Fruit fly (Drosophila melanogaster) whole organism, embryonic: ENCODE measurements around the gene parvin.

Experiments used
- Adf1 ChIP-seq: fragments of 200-800 bp; sonication (Bioruptor generic); IDR thresholded peaks from 2 replicates; pipeline ENCODE4 v1.3.6; 2022; ENCODE audit warnings: missing biosample characterization, missing genetic modification characterization
- BEAF-32 ChIP-seq: fragments of 200-800 bp; sonication (Bioruptor generic); optimal IDR thresholded peaks from 3 replicates; lab custom pipeline; 2017; ENCODE audit warnings: missing biosample characterization, missing genetic modification characterization, mild to moderate bottlenecking, moderate library complexity, missing genetic modification reagents
- CG15073 ChIP-seq: fragments of 200-800 bp; sonication (Bioruptor generic); optimal IDR thresholded peaks from 2 replicates; lab custom pipeline; 2016; ENCODE audit warnings: missing biosample characterization, missing genetic modification characterization
- CG15479 ChIP-seq: fragments of 200-800 bp; sonication (Bioruptor generic); optimal IDR thresholded peaks from 3 replicates; lab custom pipeline; 2019; ENCODE audit warnings: missing biosample characterization, mild to moderate bottlenecking, missing genetic modification characterization, moderate library complexity
- CG15601 ChIP-seq: fragments of 200-800 bp; sonication (Bioruptor generic); optimal IDR thresholded peaks from 3 replicates; lab custom pipeline; 2019; ENCODE audit warnings: missing biosample characterization, mild to moderate bottlenecking, missing genetic modification characterization, moderate library complexity
- CG17328 ChIP-seq: fragments of 200-800 bp; sonication (Bioruptor generic); IDR thresholded peaks from 2 replicates; pipeline ENCODE4 v1.3.6; 2022; ENCODE audit warnings: missing biosample characterization, missing genetic modification characterization
- CG2116 ChIP-seq: fragments of 200-800 bp; sonication (Bioruptor generic); optimal IDR thresholded peaks from 3 replicates; lab custom pipeline; 2018; ENCODE audit warnings: missing biosample characterization, mild to moderate bottlenecking, missing genetic modification characterization
- CG34224 ChIP-seq: fragments of 200-800 bp; sonication (Bioruptor generic); IDR thresholded peaks from 3 replicates; pipeline ENCODE4 v1.3.6; 2022; ENCODE audit warnings: missing biosample characterization, missing genetic modification characterization; ENCODE audit not compliant: partially characterized antibody
- CG4360 ChIP-seq: fragments of 200-800 bp; sonication (Bioruptor generic); IDR thresholded peaks from 2 replicates; pipeline ENCODE4 v1.3.6; 2022; ENCODE audit warnings: missing biosample characterization, missing genetic modification characterization
- CG4730 ChIP-seq: fragments of 200-800 bp; sonication (Bioruptor generic); IDR thresholded peaks from 2 replicates; pipeline ENCODE4 v1.3.6; 2022; ENCODE audit warnings: missing biosample characterization, missing genetic modification characterization
- CG6813 ChIP-seq: fragments of 200-800 bp; sonication (Bioruptor generic); optimal IDR thresholded peaks from 2 replicates; lab custom pipeline; 2017; ENCODE audit warnings: missing biosample characterization, missing genetic modification characterization, mild to moderate bottlenecking, moderate library complexity, missing genetic modification reagents
- CG6854 ChIP-seq: fragments of 200-800 bp; sonication (Bioruptor generic); optimal IDR thresholded peaks from 3 replicates; lab custom pipeline; 2017; ENCODE audit warnings: missing biosample characterization, mild to moderate bottlenecking, missing genetic modification characterization
- CG7963 ChIP-seq: fragments of 200-800 bp; sonication (Bioruptor generic); IDR thresholded peaks from 3 replicates; pipeline ENCODE4 v1.3.6; 2022; ENCODE audit warnings: missing biosample characterization, missing genetic modification characterization; ENCODE audit not compliant: partially characterized antibody
- CG8924 ChIP-seq: fragments of 200-800 bp; optimal IDR thresholded peaks from 3 replicates; lab custom pipeline; 2019; ENCODE audit warnings: missing biosample characterization, mild to moderate bottlenecking, missing genetic modification characterization, moderate library complexity
- Deaf1 ChIP-seq: fragments of 200-800 bp; optimal IDR thresholded peaks from 3 replicates; lab custom pipeline; 2019; ENCODE audit warnings: missing biosample characterization, mild to moderate bottlenecking, missing genetic modification characterization, moderate library complexity
- E2f1 ChIP-seq: fragments of 200-800 bp; sonication (Bioruptor generic); IDR thresholded peaks from 2 replicates; pipeline ENCODE4 v1.3.6; 2022; ENCODE audit warnings: missing biosample characterization, missing genetic modification characterization
- Ets97D ChIP-seq: fragments of 200-800 bp; sonication (Bioruptor generic); optimal IDR thresholded peaks from 3 replicates; lab custom pipeline; 2016; ENCODE audit warnings: missing biosample characterization, missing genetic modification characterization
- Jarid2 ChIP-seq: fragments of 200-800 bp; sonication (Bioruptor generic); optimal IDR thresholded peaks from 3 replicates; lab custom pipeline; 2017; ENCODE audit warnings: mild to moderate bottlenecking, missing biosample characterization, missing genetic modification reagents, missing genetic modification characterization
- Lim3 ChIP-seq: fragments of 200-800 bp; sonication (Bioruptor generic); IDR thresholded peaks from 2 replicates; pipeline ENCODE4 v1.3.6; 2022; ENCODE audit warnings: missing biosample characterization, missing genetic modification characterization
- Lpt ChIP-seq: fragments of >200 bp; optimal IDR thresholded peaks from 2 replicates; lab custom pipeline; 2018; ENCODE audit warnings: missing biosample characterization, missing genetic modification characterization
- Med ChIP-seq: fragments of 200-800 bp; sonication (Bioruptor generic); peaks from one replicate; lab custom pipeline; 2016; ENCODE audit warnings: missing biosample characterization, missing genetic modification characterization, mild to moderate bottlenecking, inconsistent platforms, moderate library complexity
- Myb ChIP-seq: fragments of 200-800 bp; sonication (Bioruptor generic); optimal IDR thresholded peaks from 2 replicates; lab custom pipeline; 2016; ENCODE audit warnings: missing biosample characterization, missing genetic modification characterization
- Scr ChIP-seq: fragments of 200-800 bp; sonication (Bioruptor generic); IDR thresholded peaks from 2 replicates; pipeline ENCODE4 v1.3.6; 2022; ENCODE audit warnings: missing biosample characterization, missing genetic modification characterization; ENCODE audit not compliant: partially characterized antibody
- Sry-δ ChIP-seq: fragments of 200-800 bp; sonication (Bioruptor generic); optimal IDR thresholded peaks from 2 replicates; lab custom pipeline; 2016; ENCODE audit warnings: missing biosample characterization, missing genetic modification characterization
- Stat92E ChIP-seq, 3 experiments: fragments of >200 bp in 2 of 3; fragments of 200-800 bp in 1 of 3; sonication (Bioruptor generic) in 1 of 3; optimal IDR thresholded peaks; 2 replicates each; lab custom pipeline; 2017 to 2019; ENCODE audit warnings: missing biosample characterization in 3 of 3, missing genetic modification characterization in 3 of 3, mild to moderate bottlenecking in 1 of 3, moderate library complexity in 1 of 3
- ara ChIP-seq: fragments of 200-800 bp; sonication (Bioruptor generic); IDR thresholded peaks from 2 replicates; pipeline ENCODE4 v1.3.6; 2022; ENCODE audit warnings: missing biosample characterization, missing genetic modification characterization
- cato ChIP-seq: fragments of 200-800 bp; sonication (Bioruptor generic); optimal IDR thresholded peaks from 2 replicates; lab custom pipeline; 2016; ENCODE audit warnings: missing biosample characterization, missing genetic modification characterization, borderline replicate concordance
- croc ChIP-seq: fragments of 200-800 bp; sonication (Bioruptor generic); conservative IDR thresholded peaks from 3 replicates; pipeline ENCODE4 v1.3.6; 2022; ENCODE audit warnings: missing biosample characterization, missing genetic modification characterization
- dmrt99B ChIP-seq: fragments of 200-800 bp; sonication (Bioruptor generic); optimal IDR thresholded peaks from 2 replicates; lab custom pipeline; 2018; ENCODE audit warnings: missing biosample characterization, mild to moderate bottlenecking, missing genetic modification characterization, moderate library complexity
- exex ChIP-seq: fragments of 200-800 bp; sonication (Bioruptor generic); optimal IDR thresholded peaks from 4 replicates; lab custom pipeline; 2018; ENCODE audit warnings: missing biosample characterization, mild to moderate bottlenecking, missing genetic modification characterization, moderate library complexity
- grau ChIP-seq: fragments of 200-800 bp; optimal IDR thresholded peaks from 3 replicates; lab custom pipeline; 2019; ENCODE audit warnings: missing biosample characterization, mild to moderate bottlenecking, missing genetic modification characterization, moderate library complexity
- grn ChIP-seq: fragments of 200-800 bp; sonication (Bioruptor generic); optimal IDR thresholded peaks from 3 replicates; lab custom pipeline; 2017; ENCODE audit warnings: missing biosample characterization, missing genetic modification characterization
- h ChIP-seq: fragments of >200 bp; optimal IDR thresholded peaks from 2 replicates; lab custom pipeline; 2017
- nau ChIP-seq: fragments of 200-800 bp; sonication (Bioruptor generic); optimal IDR thresholded peaks from 3 replicates; lab custom pipeline; 2017; ENCODE audit warnings: missing biosample characterization, mild to moderate bottlenecking, missing genetic modification characterization, missing genetic modification reagents
- pita ChIP-seq: fragments of 200-800 bp; sonication (Bioruptor generic); optimal IDR thresholded peaks from 2 replicates; lab custom pipeline; 2017; ENCODE audit warnings: missing biosample characterization, mild to moderate bottlenecking, missing genetic modification characterization
- pnt ChIP-seq: fragments of 200-800 bp; sonication (Bioruptor generic); optimal IDR thresholded peaks from 3 replicates; lab custom pipeline; 2016; ENCODE audit warnings: missing biosample characterization, missing genetic modification characterization
- pros ChIP-seq: fragments of 200-800 bp; sonication (Bioruptor generic); optimal IDR thresholded peaks from 3 replicates; lab custom pipeline; 2019; ENCODE audit warnings: missing biosample characterization, mild to moderate bottlenecking, missing genetic modification characterization, moderate library complexity
- ro ChIP-seq: fragments of 200-800 bp; sonication (Bioruptor generic); IDR thresholded peaks from 2 replicates; pipeline ENCODE4 v1.3.6; 2022; ENCODE audit warnings: missing biosample characterization, missing genetic modification characterization
- sc ChIP-seq, 3 experiments: fragments of >200 bp in 2 of 3; fragments of 200-800 bp in 1 of 3; sonication (Bioruptor generic) in 1 of 3; optimal IDR thresholded peaks; 2 replicates in 2 of 3; 3 replicates in 1 of 3; lab custom pipeline; 2017; ENCODE audit warnings: mild to moderate bottlenecking in 1 of 3, missing biosample characterization in 1 of 3, missing genetic modification characterization in 1 of 3, missing genetic modification reagents in 1 of 3
- sens ChIP-seq: fragments of 200-800 bp; sonication (Bioruptor generic); peaks from one replicate; lab custom pipeline; 2016; ENCODE audit warnings: missing biosample characterization, missing genetic modification characterization
- sens-2 ChIP-seq: fragments of 200-800 bp; sonication (Bioruptor generic); IDR thresholded peaks from 2 replicates; pipeline ENCODE4 v1.3.6; 2022; ENCODE audit warnings: missing biosample characterization, missing genetic modification characterization
- sima ChIP-seq: fragments of 200-800 bp; sonication (Bioruptor generic); optimal IDR thresholded peaks from 2 replicates; lab custom pipeline; 2016; ENCODE audit warnings: missing biosample characterization, missing genetic modification characterization
- slbo ChIP-seq: fragments of 200-800 bp; sonication (Bioruptor generic); IDR thresholded peaks from 2 replicates; pipeline ENCODE4 v1.3.6; 2022; ENCODE audit warnings: missing biosample characterization, missing genetic modification characterization
- sr ChIP-seq: fragments of 200-800 bp; sonication (Bioruptor generic); IDR thresholded peaks from 3 replicates; pipeline ENCODE4 v1.3.6; 2022; ENCODE audit warnings: missing biosample characterization, missing genetic modification characterization
- stwl ChIP-seq: fragments of 200-800 bp; sonication (Bioruptor generic); optimal IDR thresholded peaks from 3 replicates; lab custom pipeline; 2018; ENCODE audit warnings: missing biosample characterization, mild to moderate bottlenecking, missing genetic modification characterization, moderate library complexity
- twi ChIP-seq: fragments of 200-800 bp; optimal IDR thresholded peaks from 2 replicates; lab custom pipeline; 2019; ENCODE audit warnings: missing biosample characterization, mild to moderate bottlenecking, missing genetic modification characterization, moderate library complexity

The parvin gene

DNA sequence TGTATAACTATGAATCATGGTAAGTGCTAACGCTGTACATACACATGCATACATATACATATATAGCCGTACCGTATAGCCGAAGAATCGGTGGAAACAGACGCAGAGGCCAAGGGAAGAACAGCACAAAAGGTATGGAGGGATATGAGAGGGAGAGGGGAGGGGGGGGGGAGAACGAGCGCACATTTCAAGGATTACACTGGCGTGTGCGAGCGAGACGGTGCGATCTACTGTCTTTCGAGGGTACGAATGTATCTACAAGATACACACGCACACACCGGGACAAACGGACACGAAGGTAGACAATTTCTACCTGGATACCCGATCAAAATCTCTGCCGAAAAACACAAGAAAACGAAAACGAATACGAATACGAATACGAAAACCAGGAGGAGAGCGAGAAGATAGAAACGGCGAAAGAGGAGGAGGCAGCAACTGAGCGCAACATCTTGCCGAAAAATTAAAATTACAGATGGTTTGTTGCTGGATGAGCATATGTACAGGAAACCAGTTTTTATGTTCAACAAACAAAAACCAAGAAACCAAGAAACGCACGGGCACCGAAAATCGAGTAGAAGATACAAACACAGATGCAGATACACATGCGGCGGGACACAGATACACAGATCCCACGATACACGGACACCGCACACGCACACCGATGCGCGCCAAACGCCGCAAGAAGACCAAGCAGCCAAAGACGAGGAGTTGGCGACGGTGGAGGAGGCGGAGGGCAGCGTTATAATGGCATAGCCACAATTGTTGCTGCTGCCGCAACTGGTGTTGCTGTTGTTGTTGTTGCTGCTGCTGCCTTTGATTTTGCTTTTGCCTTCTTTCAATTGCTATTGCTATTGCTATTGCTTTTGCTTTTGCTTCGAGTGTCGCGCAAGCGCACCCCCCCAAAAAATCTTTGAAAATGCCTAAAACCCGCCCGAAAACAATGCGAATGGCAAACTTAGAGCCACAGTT is 28.2 kb downstream of the parvin start (continued):
- TF ChIP-seq CG4360: peak; percentile 97
- TF ChIP-seq E2f1 (GFP tag; lab: Robert Waterston, UW): no peak
- TF ChIP-seq stwl: no peak
- peak; percentile 20 for TF ChIP-seq sens (GFP tag; lab: Kevin White, UChicago)
- TF ChIP-seq, all 482 proteins: peak for 20

DNA sequence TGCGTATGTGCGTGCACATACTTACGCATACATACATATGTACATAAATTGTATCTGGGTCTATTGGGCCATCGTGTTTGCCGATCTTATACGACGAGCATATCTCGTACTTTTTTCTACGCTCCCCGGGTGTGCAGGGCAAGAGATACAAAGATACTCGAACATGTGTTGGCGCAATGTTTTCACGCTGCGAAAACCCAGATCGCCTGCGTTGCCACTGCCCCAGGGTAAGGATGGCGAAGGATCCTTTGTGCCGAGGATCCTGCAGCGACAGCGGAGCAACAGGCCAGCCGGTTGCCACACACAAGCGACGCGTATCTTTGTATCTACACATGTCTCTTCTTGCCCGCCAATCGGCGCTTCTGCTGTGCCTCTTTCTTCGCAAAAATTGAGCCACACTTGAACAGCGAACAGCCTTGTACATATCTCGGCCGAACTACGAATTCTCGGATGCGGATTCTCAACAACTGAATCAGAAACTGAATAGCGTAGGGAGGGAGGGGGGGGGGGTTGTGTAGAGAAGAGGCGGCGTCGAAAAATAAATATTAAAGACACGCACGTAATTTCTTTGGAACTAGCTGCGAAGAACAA is 29.3 kb downstream of the parvin start:
- TF ChIP-seq ro (GFP tag; lab: Robert Waterston, UW): no peak
- TF ChIP-seq Lim3 (GFP tag; lab: Robert Waterston, UW): no peak
- TF ChIP-seq Scr: no peak
- TF ChIP-seq CG17328 (GFP tag; lab: Robert Waterston, UW): no peak
- TF ChIP-seq Ets97D (GFP tag; lab: Kevin White, UChicago): no peak
- TF ChIP-seq Med: peak; percentile 32
- no peak for TF ChIP-seq Jarid2
- TF ChIP-seq sc (optimal IDR thresholded peaks at IDR 0.05; lab: Kevin White, UChicago): no peak
- TF ChIP-seq sc (GFP tag; optimal IDR thresholded peaks at IDR 0.05; lab: Kevin White, UChicago): no peak
- no peak for TF ChIP-seq CG15073
- TF ChIP-seq CG15479 (GFP tag; lab: Kevin White, UChicago): peak; percentile 97
- peak; percentile 23 for TF ChIP-seq pros (GFP tag; lab: Kevin White, UChicago)
- TF ChIP-seq exex (tag; lab: Kevin White, UChicago): no peak
- TF ChIP-seq CG8924 (tag; lab: Kevin White, UChicago): peak; percentile 7
- TF ChIP-seq pnt (GFP tag; lab: Kevin White, UChicago): no peak
- TF ChIP-seq CG6813: no peak
- TF ChIP-seq grau: no peak
- peak; percentile 97 for TF ChIP-seq twi
- TF ChIP-seq Sry-δ (GFP tag; lab: Kevin White, UChicago): no peak
- no peak for TF ChIP-seq slbo (GFP tag; lab: Robert Waterston, UW)
- TF ChIP-seq pita (GFP tag; lab: Kevin White, UChicago): no peak
- TF ChIP-seq Lpt: no peak
- TF ChIP-seq CG15601: no peak
- TF ChIP-seq sima (GFP tag; lab: Kevin White, UChicago): no peak
- peak; percentile 21 for TF ChIP-seq Deaf1 (tag; lab: Kevin White, UChicago)
- no peak for TF ChIP-seq grn (GFP tag; lab: Kevin White, UChicago)
- TF ChIP-seq CG34224 (GFP tag; lab: Robert Waterston, UW): no peak
- no peak for TF ChIP-seq CG6854
- peak in 1 of 3 experiments; percentile 35 for TF ChIP-seq Stat92E (GFP tag; optimal IDR thresholded peaks at IDR 0.05; lab: Kevin White, UChicago)
- TF ChIP-seq dmrt99B: no peak
- no peak for TF ChIP-seq CG4730 (GFP tag; lab: Robert Waterston, UW)
- TF ChIP-seq sr (GFP tag; lab: Robert Waterston, UW): no peak
- TF ChIP-seq croc (GFP tag; lab: Robert Waterston, UW): no peak
- TF ChIP-seq Myb: no peak
- TF ChIP-seq nau (GFP tag; lab: Kevin White, UChicago): no peak
- TF ChIP-seq h: no peak
- no peak for TF ChIP-seq ara (GFP tag; lab: Robert Waterston, UW)
- no peak for TF ChIP-seq CG2116 (GFP tag; lab: Kevin White, UChicago)
- TF ChIP-seq sens-2 (GFP tag; lab: Robert Waterston, UW): no peak
- no peak for TF ChIP-seq cato (GFP tag; lab: Kevin White, UChicago)
- no peak for TF ChIP-seq CG7963 (GFP tag; lab: Robert Waterston, UW)
- no peak for TF ChIP-seq Adf1 (GFP tag; lab: Robert Waterston, UW)
- TF ChIP-seq BEAF-32: no peak
